Worm (Caenorhabditis elegans) whole organism, mixed stage, embryonic: Measurements from ENCODE around the gene cyn-4.
A peak's percentile ranks its signal among the peaks of the same experiment; 100 is the strongest.

Source experiments
- M03D4.4 ChIP-seq: sonication (generic microtip); optimal IDR thresholded peaks from 2 replicates; lab custom pipeline; 2017; ENCODE audit warnings: mild to moderate bottlenecking, missing genetic modification characterization, missing compliant biosample characterization
- bed-3 ChIP-seq: fragments of 200-800 bp; sonication (Bioruptor generic); optimal IDR thresholded peaks from 3 replicates; lab custom pipeline; 2018; ENCODE audit warnings: mild to moderate bottlenecking, missing genetic modification characterization, moderate library complexity, missing compliant biosample characterization
- blmp-1 ChIP-seq: fragments of 150-350 bp; optimal IDR thresholded peaks from 2 replicates; lab custom pipeline; 2014; ENCODE audit warnings: missing biosample characterization, missing genetic modification characterization
- ceh-39 ChIP-seq: fragments of 150-350 bp; optimal IDR thresholded peaks from 2 replicates; lab custom pipeline; 2014; ENCODE audit warnings: missing biosample characterization, missing genetic modification characterization
- ceh-43 ChIP-seq: fragments of 200-800 bp; sonication (Bioruptor generic); optimal IDR thresholded peaks from 2 replicates; lab custom pipeline; 2018; ENCODE audit warnings: mild to moderate bottlenecking, missing genetic modification characterization, moderate library complexity, missing compliant biosample characterization
- ceh-83 ChIP-seq: fragments of 200-800 bp; sonication (Bioruptor generic); optimal IDR thresholded peaks from 2 replicates; lab custom pipeline; 2018; ENCODE audit warnings: mild to moderate bottlenecking, missing genetic modification characterization, missing compliant biosample characterization
- ces-1 ChIP-seq: fragments of 150-350 bp; optimal IDR thresholded peaks from 2 replicates; lab custom pipeline; 2014; ENCODE audit warnings: missing biosample characterization, missing genetic modification reagents, missing genetic modification characterization
- cnd-1 ChIP-seq: fragments of 200-800 bp; sonication (Bioruptor generic); optimal IDR thresholded peaks from 2 replicates; lab custom pipeline; 2018; ENCODE audit warnings: mild to moderate bottlenecking, missing genetic modification characterization, missing compliant biosample characterization
- drap-1 ChIP-seq: fragments of 200-800 bp; sonication (Bioruptor generic); optimal IDR thresholded peaks from 3 replicates; lab custom pipeline; 2018; ENCODE audit warnings: mild to moderate bottlenecking, missing genetic modification characterization, missing compliant biosample characterization
- elt-1 ChIP-seq: sonication (generic microtip); optimal IDR thresholded peaks from 2 replicates; lab custom pipeline; 2017; ENCODE audit warnings: missing genetic modification characterization, mild to moderate bottlenecking, missing compliant biosample characterization, antibody characterized with exemption, moderate library complexity, borderline replicate concordance; ENCODE audit not compliant: insufficient read depth
- elt-3 ChIP-seq: fragments of 150-350 bp; optimal IDR thresholded peaks from 2 replicates; lab custom pipeline; 2014; ENCODE audit warnings: missing biosample characterization, missing genetic modification characterization
- flh-1 ChIP-seq: fragments of 200-800 bp; sonication (Bioruptor generic); optimal IDR thresholded peaks from 2 replicates; lab custom pipeline; 2018; ENCODE audit warnings: mild to moderate bottlenecking, missing genetic modification characterization, moderate library complexity, missing compliant biosample characterization
- ham-2 ChIP-seq: fragments of 200-800 bp; sonication (Bioruptor generic); optimal IDR thresholded peaks from 2 replicates; lab custom pipeline; 2018; ENCODE audit warnings: mild to moderate bottlenecking, missing genetic modification characterization, missing compliant biosample characterization
- hlh-1 ChIP-seq: fragments of 150-350 bp; optimal IDR thresholded peaks from 2 replicates; lab custom pipeline; 2014; ENCODE audit warnings: missing biosample characterization, missing genetic modification reagents, missing genetic modification characterization
- lin-13 ChIP-seq: fragments of 150-350 bp; optimal IDR thresholded peaks from 2 replicates; lab custom pipeline; 2014; ENCODE audit warnings: missing biosample characterization, missing genetic modification characterization
- lin-32 ChIP-seq: fragments of 200-800 bp; sonication (Bioruptor generic); optimal IDR thresholded peaks from 2 replicates; lab custom pipeline; 2018; ENCODE audit warnings: mild to moderate bottlenecking, missing genetic modification characterization, missing compliant biosample characterization
- lsy-2 ChIP-seq: fragments of 150-350 bp; optimal IDR thresholded peaks from 2 replicates; lab custom pipeline; 2014; ENCODE audit warnings: missing biosample characterization, missing genetic modification characterization
- mab-5 ChIP-seq: fragments of 150-350 bp; optimal IDR thresholded peaks from 2 replicates; lab custom pipeline; 2014; ENCODE audit warnings: missing biosample characterization, missing genetic modification characterization
- mep-1 ChIP-seq: fragments of 150-350 bp; optimal IDR thresholded peaks from 2 replicates; lab custom pipeline; 2017; ENCODE audit warnings: missing biosample characterization, missing genetic modification reagents, missing genetic modification characterization, inconsistent platforms
- mls-2 ChIP-seq: sonication (generic microtip); optimal IDR thresholded peaks from 2 replicates; lab custom pipeline; 2016; ENCODE audit warnings: mild to moderate bottlenecking, missing genetic modification characterization, moderate library complexity, missing compliant biosample characterization
- nhr-12 ChIP-seq: fragments of 150-350 bp; optimal IDR thresholded peaks from 2 replicates; lab custom pipeline; 2014; ENCODE audit warnings: missing biosample characterization, missing genetic modification characterization
- nhr-2 ChIP-seq: fragments of 150-350 bp; optimal IDR thresholded peaks from 2 replicates; lab custom pipeline; 2014; ENCODE audit warnings: missing biosample characterization, missing genetic modification characterization
- nhr-237 ChIP-seq: fragments of 150-350 bp; optimal IDR thresholded peaks from 2 replicates; lab custom pipeline; 2014; ENCODE audit warnings: missing biosample characterization, missing genetic modification characterization
- nhr-28 ChIP-seq: fragments of 150-350 bp; optimal IDR thresholded peaks from 2 replicates; lab custom pipeline; 2014; ENCODE audit warnings: missing biosample characterization, missing genetic modification characterization
- nhr-76 ChIP-seq: sonication (generic microtip); optimal IDR thresholded peaks from 2 replicates; lab custom pipeline; 2017; ENCODE audit warnings: missing biosample characterization, missing genetic modification characterization
- pha-4 ChIP-seq: fragments of 150-350 bp; optimal IDR thresholded peaks from 2 replicates; lab custom pipeline; 2018; ENCODE audit warnings: missing biosample characterization, missing genetic modification reagents, missing genetic modification characterization
- sem-2 ChIP-seq: fragments of 200-800 bp; sonication (Bioruptor generic); optimal IDR thresholded peaks from 2 replicates; lab custom pipeline; 2018; ENCODE audit warnings: mild to moderate bottlenecking, missing genetic modification characterization, missing compliant biosample characterization
- snpc-4 ChIP-seq: fragments of 150-350 bp; optimal IDR thresholded peaks from 2 replicates; lab custom pipeline; 2014; ENCODE audit warnings: missing biosample characterization, missing genetic modification characterization
- sptf-1 ChIP-seq: sonication (generic microtip); optimal IDR thresholded peaks from 2 replicates; lab custom pipeline; 2017; ENCODE audit warnings: mild to moderate bottlenecking, missing genetic modification characterization, moderate library complexity, missing compliant biosample characterization
- tbx-8 ChIP-seq: fragments of 200-800 bp; sonication (Bioruptor generic); optimal IDR thresholded peaks from 2 replicates; lab custom pipeline; 2018; ENCODE audit warnings: mild to moderate bottlenecking, missing genetic modification characterization, moderate library complexity, missing compliant biosample characterization
- unc-120 ChIP-seq: sonication (generic microtip); optimal IDR thresholded peaks from 2 replicates; lab custom pipeline; 2017; ENCODE audit warnings: missing genetic modification characterization, missing compliant biosample characterization; ENCODE audit not compliant: poor library complexity, severe bottlenecking
- unc-39 ChIP-seq: fragments of 150-350 bp; optimal IDR thresholded peaks from 2 replicates; lab custom pipeline; 2014; ENCODE audit warnings: missing biosample characterization, missing genetic modification characterization
- unc-62 ChIP-seq: fragments of 150-350 bp; optimal IDR thresholded peaks from 2 replicates; lab custom pipeline; 2014; ENCODE audit warnings: missing biosample characterization, missing genetic modification reagents, missing genetic modification characterization
- zip-8 ChIP-seq: fragments of 150-350 bp; optimal IDR thresholded peaks from 2 replicates; lab custom pipeline; 2014; ENCODE audit warnings: missing biosample characterization, missing genetic modification characterization
- ztf-11 ChIP-seq: fragments of 150-350 bp; optimal IDR thresholded peaks from 2 replicates; lab custom pipeline; 2014; ENCODE audit warnings: missing biosample characterization, missing genetic modification characterization

cyn-4 gene

DNA sequence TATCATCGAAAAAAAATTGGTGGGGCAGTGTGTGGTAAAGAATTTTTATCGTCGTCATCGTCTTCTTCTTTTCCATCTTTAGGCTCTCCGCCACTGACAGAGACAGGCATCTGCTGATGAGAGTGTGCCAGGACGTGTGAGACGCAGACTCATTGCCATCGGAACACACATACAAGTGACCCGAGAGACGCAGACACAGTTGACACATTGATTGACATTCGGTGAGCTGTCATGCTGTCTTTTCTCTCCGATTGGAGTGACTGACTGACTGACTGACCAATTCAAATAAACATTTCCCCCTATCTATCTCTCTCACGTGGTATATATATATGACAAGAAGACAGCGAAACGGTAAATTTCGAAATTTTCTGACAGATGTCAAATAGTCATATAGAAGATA, 21.3 kb downstream of the cyn-4 start:
- no peak for TF ChIP-seq nhr-76 (tag; lab: Kevin White, UChicago)
- TF ChIP-seq drap-1 (GFP tag; lab: Kevin White, UChicago), result no peak
- no peak for TF ChIP-seq tbx-8 (GFP tag; lab: Kevin White, UChicago)
- TF ChIP-seq sptf-1 (tag; lab: Kevin White, UChicago), result no peak
- no peak for TF ChIP-seq nhr-2 (tag; lab: Kevin White, UChicago)
- no peak for TF ChIP-seq hlh-1
- no peak for TF ChIP-seq lin-13
- peak; percentile 100 for TF ChIP-seq unc-62
- no peak for TF ChIP-seq ztf-11
- TF ChIP-seq M03D4.4 (tag; lab: Kevin White, UChicago), result no peak
- TF ChIP-seq lin-32, result no peak
- TF ChIP-seq mls-2 (tag; lab: Kevin White, UChicago), result no peak
- TF ChIP-seq ham-2 (GFP tag; lab: Kevin White, UChicago), result no peak
- TF ChIP-seq pha-4 (tag; lab: Kevin White, UChicago), result peak; percentile 43
- no peak for TF ChIP-seq nhr-28 (tag; lab: Kevin White, UChicago)
- TF ChIP-seq bed-3, result no peak
- TF ChIP-seq elt-3 (tag; lab: Kevin White, UChicago), result no peak
- no peak for TF ChIP-seq blmp-1
- TF ChIP-seq nhr-237, result no peak
- TF ChIP-seq ceh-43 (GFP tag; lab: Kevin White, UChicago), result no peak
- TF ChIP-seq snpc-4, result no peak
- peak; percentile 3 for TF ChIP-seq lsy-2
- no peak for TF ChIP-seq ceh-39 (tag; lab: Kevin White, UChicago)
- no peak for TF ChIP-seq elt-1 (tag; lab: Kevin White, UChicago)
- no peak for TF ChIP-seq zip-8 (tag; lab: Kevin White, UChicago)
- TF ChIP-seq unc-120, result peak; percentile 53
- TF ChIP-seq mab-5 (tag; lab: Kevin White, UChicago), result no peak
- no peak for TF ChIP-seq nhr-12 (tag; lab: Kevin White, UChicago)
- no peak for TF ChIP-seq flh-1
- TF ChIP-seq unc-39 (tag; lab: Kevin White, UChicago), result no peak
- peak; percentile 8 for TF ChIP-seq mep-1 (tag; lab: Kevin White, UChicago)
- no peak for TF ChIP-seq ceh-83 (GFP tag; lab: Kevin White, UChicago)
- no peak for TF ChIP-seq ces-1
- no peak for TF ChIP-seq sem-2 (GFP tag; lab: Kevin White, UChicago)
- TF ChIP-seq cnd-1 (tag; lab: Kevin White, UChicago), result no peak

DNA sequence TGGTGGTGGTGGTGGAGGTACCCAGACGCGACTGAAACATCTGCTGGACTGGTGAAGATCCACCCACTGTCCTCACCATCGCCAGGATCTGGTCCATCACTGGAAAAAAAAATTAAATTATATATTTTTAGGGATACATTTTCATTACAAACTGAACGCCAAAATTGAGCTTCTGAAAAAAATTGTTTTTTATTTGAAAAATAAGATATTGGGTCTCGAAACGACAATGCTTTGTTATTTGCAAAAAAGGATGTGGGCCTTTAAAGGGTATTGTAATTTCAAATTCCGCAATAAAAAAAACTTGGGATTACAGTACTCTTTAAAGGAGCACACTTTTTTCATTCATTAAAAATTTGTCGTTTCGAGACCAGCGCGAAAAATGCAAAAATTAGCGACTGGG, 22.5 kb downstream of the cyn-4 start, which contains the start of gene M106.2:
Gene M106.2 (minus strand): TSS at position 101 of the 400 bp plus-strand sequence.
- no peak for TF ChIP-seq unc-120
- TF ChIP-seq ces-1, result no peak
- TF ChIP-seq sptf-1 (tag; lab: Kevin White, UChicago), result no peak
- TF ChIP-seq blmp-1, result no peak
- TF ChIP-seq ham-2 (GFP tag; lab: Kevin White, UChicago), result no peak
- no peak for TF ChIP-seq bed-3
- no peak for TF ChIP-seq mls-2 (tag; lab: Kevin White, UChicago)
- no peak for TF ChIP-seq sem-2 (GFP tag; lab: Kevin White, UChicago)
- no peak for TF ChIP-seq unc-62
- TF ChIP-seq mep-1 (tag; lab: Kevin White, UChicago), result no peak
- no peak for TF ChIP-seq lin-32
- no peak for TF ChIP-seq M03D4.4 (tag; lab: Kevin White, UChicago)
- no peak for TF ChIP-seq lin-13
- TF ChIP-seq zip-8 (tag; lab: Kevin White, UChicago), result no peak
- no peak for TF ChIP-seq nhr-2 (tag; lab: Kevin White, UChicago)
- TF ChIP-seq mab-5 (tag; lab: Kevin White, UChicago), result no peak
- no peak for TF ChIP-seq elt-3 (tag; lab: Kevin White, UChicago)
- no peak for TF ChIP-seq snpc-4
- TF ChIP-seq ceh-83 (GFP tag; lab: Kevin White, UChicago), result no peak
- TF ChIP-seq unc-39 (tag; lab: Kevin White, UChicago), result no peak

DNA sequence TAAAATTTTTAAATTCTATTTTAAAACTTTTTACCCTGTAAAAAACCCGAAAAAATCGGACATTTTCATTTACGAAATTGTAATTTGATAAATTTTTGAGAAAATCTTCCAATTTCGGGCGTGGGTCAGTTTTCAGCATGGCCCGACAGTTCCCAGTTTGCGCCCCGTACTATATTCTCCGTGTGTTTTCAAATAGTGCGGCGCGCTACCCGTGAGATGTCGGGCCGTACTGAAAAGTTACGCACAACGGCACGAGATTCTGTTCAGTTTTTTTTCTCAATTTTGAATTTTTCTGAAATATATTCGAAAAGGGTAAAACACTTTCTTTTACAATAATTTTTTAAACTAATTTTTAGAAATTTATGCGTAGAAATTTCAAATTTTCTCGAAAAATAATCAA, 25.4 kb downstream of the cyn-4 start:
- TF ChIP-seq unc-120, result no peak
- TF ChIP-seq sem-2 (GFP tag; lab: Kevin White, UChicago), result no peak
- no peak for TF ChIP-seq drap-1 (GFP tag; lab: Kevin White, UChicago)
- no peak for TF ChIP-seq unc-39 (tag; lab: Kevin White, UChicago)

DNA sequence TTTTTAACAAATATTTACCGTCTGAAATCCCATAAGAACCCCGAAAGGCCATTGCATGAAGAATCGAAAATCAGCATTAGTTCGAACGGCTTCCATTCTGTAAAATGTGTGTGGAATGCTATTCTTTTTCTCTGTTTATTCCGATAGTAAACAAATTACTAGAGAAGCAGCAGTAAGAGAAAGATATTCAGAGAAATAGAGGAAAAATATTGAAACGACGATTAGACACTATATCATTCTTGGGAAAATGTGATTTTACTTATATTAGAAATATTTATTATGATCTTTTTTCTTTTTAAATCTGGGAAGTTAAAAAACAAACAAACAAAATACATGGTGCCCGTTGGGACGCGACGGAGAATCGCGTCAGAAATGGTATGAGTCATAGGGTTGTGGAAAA, 28.9 kb downstream of the cyn-4 start, which contains the start of gene M106.8:
Gene M106.8 (minus strand): TSS at position 101 of the 400 bp plus-strand sequence.
- TF ChIP-seq flh-1, result no peak
- TF ChIP-seq nhr-12 (tag; lab: Kevin White, UChicago), result no peak
- TF ChIP-seq bed-3, result no peak
- TF ChIP-seq mab-5 (tag; lab: Kevin White, UChicago), result no peak
- no peak for TF ChIP-seq ztf-11
- TF ChIP-seq ceh-39 (tag; lab: Kevin White, UChicago), result no peak
- no peak for TF ChIP-seq cnd-1 (tag; lab: Kevin White, UChicago)
- no peak for TF ChIP-seq lin-13
- TF ChIP-seq nhr-237, result no peak
- no peak for TF ChIP-seq ces-1
- TF ChIP-seq lin-32, result no peak
- TF ChIP-seq zip-8 (tag; lab: Kevin White, UChicago), result no peak
- TF ChIP-seq lsy-2, result no peak
- TF ChIP-seq mep-1 (tag; lab: Kevin White, UChicago), result no peak
- TF ChIP-seq sem-2 (GFP tag; lab: Kevin White, UChicago), result no peak
- no peak for TF ChIP-seq nhr-76 (tag; lab: Kevin White, UChicago)
- TF ChIP-seq hlh-1, result no peak
- TF ChIP-seq unc-120, result no peak
